Worm (Caenorhabditis elegans): ENCODE measurements around the gene pmk-2.

The pmk-2 gene

DNA sequence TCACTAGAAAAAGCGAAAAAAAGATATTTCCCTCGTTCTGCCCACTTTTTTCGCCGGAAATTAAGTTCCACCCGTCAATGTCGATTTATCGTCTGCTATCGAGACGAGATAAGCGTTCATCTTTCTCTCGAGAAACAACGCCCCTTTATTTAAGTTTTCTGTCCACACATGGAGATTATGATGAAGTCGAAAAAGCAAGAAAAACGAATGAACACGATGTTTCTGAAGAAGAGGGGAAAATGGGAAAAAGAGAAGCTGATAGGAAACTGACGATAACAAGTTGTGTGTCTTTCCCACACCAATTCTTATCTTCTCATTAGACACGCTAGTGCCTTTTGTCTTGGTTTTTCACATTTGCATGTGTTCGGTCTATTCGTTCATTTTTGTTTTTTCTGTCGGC is 31.5 kb downstream of the pmk-2 start:
- TF ChIP-seq tab-1 (GFP tag; IDR thresholded peaks at IDR 0.05) (no peak), med-1 (GFP tag; optimal IDR thresholded peaks at IDR 0.05; ENCODE audit: insufficient read depth) (no peak), ztf-29 (GFP tag; IDR thresholded peaks at IDR 0.05) (no peak), T22C8.4 (GFP tag; IDR thresholded peaks at IDR 0.05) (no peak), ztf-23 (GFP tag; IDR thresholded peaks at IDR 0.05) (no peak), cog-1 (tag; optimal IDR thresholded peaks at IDR 0.05) (no peak), klf-2 (GFP tag; conservative IDR thresholded peaks at IDR 0.05) (no peak), ref-1 (GFP tag; conservative IDR thresholded peaks at IDR 0.05) (no peak), flt-1 (GFP tag; IDR thresholded peaks at IDR 0.05) (no peak)

DNA sequence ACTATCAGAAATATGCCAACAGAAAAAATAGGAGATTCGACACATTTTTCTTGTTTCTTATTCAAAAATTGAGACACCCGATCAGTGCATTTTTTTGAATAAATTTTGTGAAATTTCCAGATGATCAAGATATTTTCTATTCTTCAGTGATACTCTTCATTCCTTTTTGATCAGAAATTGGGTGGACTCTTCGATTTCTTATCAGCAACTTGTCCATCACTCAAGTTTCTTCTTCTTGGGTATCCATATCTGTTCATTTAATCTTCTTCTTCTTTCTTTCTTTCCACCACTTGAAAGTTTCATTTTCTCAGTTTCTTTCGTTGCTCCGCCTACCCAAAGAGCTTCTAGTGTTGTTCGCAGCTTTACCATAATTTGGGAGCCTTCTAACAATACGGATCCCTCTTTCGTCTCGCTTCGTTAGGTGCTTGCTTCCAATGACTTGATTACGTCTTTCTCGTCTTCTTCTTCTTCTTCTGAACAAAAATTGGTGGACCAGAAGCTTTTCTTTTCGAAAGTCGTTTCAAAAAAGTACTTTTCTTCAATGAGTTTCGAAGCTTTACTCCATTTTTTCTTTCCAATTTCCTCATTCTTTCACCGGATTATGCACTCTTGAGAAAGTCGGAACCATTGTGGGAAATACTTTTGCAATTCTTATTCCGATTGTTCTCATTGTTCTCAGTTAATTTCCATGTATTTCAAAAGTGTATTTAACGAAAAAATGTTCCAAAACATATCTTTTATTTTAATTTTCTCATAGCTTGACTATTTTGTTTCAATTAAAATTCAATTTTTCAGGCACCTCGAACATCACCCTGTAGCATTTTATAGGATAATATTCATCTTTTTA is 32.6 kb downstream of the pmk-2 start, which contains the start of gene pct-1:
pct-1 (plus strand) TSS at position 797 of the 847 bp plus-strand sequence.
- TF ChIP-seq tab-1 (GFP tag; IDR thresholded peaks at IDR 0.05) (no peak), cog-1 (tag; optimal IDR thresholded peaks at IDR 0.05) (no peak), ztf-29 (GFP tag; IDR thresholded peaks at IDR 0.05) (no peak), ztf-23 (GFP tag; IDR thresholded peaks at IDR 0.05) (no peak), ref-1 (GFP tag; conservative IDR thresholded peaks at IDR 0.05) (no peak)

DNA sequence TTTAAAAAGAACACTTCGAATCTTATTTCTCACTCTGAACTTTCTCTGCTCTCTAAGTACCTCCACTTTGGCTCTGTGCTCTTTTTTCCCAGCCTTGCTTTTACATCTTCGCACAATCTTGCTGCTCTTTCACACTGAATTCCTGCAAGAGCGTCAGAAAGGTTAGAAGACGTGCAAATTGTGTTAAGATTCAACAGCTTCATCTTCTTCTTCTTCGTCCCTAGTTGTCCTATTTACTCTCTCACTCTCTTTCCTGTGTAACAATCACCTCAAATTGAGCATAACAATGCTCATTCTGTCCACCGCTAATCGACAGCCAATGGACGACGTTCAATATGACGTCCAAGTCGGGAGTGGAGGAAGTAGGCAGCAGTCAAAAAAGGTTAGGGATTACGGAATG is 38.1 kb downstream of the pmk-2 start:
- TF ChIP-seq flt-1 (GFP tag; IDR thresholded peaks at IDR 0.05) (no peak), tab-1 (GFP tag; IDR thresholded peaks at IDR 0.05) (no peak), ref-1 (GFP tag; conservative IDR thresholded peaks at IDR 0.05) (no peak), cog-1 (tag; optimal IDR thresholded peaks at IDR 0.05) (no peak), ztf-23 (GFP tag; IDR thresholded peaks at IDR 0.05) (no peak), med-1 (GFP tag; optimal IDR thresholded peaks at IDR 0.05; ENCODE audit: insufficient read depth) (no peak), T22C8.4 (GFP tag; IDR thresholded peaks at IDR 0.05) (no peak), klf-2 (GFP tag; conservative IDR thresholded peaks at IDR 0.05) (no peak)

DNA sequence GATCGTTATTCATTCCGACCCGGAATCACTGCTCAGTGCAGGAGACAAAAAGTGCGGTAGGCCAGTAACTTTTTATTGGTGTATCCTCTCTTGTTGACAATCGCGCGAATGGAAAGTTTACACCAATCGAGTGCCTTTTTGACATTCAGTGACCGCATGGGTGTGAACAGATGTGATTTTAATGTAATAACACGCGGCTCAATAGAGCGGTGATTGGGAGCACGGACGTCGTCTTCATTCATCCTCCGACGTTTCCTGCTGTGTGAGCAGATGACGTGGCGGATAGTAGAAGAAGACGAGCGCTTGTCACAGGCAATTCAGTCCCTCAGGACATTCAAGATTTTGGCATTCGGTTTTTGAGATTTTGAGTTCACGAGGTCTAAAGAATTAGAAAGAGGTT is 39.3 kb downstream of the pmk-2 start:
- TF ChIP-seq ref-1 (GFP tag; conservative IDR thresholded peaks at IDR 0.05) (no peak), klf-2 (GFP tag; conservative IDR thresholded peaks at IDR 0.05) (no peak), tab-1 (GFP tag; IDR thresholded peaks at IDR 0.05) (no peak)

DNA sequence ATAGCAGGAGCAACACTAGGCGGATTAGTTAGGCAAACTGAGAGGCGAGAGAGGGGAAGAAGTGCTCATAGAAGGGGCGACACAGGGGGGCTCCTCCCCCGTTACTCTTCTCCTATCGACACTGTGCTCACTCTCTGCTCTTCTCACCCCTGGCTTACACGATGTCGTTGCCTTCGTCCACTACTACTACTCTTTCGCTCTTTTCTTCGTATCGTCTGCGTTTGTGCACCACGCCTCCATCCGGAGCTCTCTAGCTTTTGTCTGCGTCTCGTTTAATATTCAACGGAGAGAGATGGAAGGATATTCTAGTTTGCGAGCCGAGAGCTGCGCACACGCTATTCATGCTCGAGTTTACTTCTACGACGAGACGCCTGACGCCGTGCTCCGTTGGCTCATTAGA is 40.0 kb downstream of the pmk-2 start:
- no peak for TF ChIP-seq klf-2 (GFP tag; conservative IDR thresholded peaks at IDR 0.05)
- no peak for TF ChIP-seq ztf-23 (GFP tag; IDR thresholded peaks at IDR 0.05)
- TF ChIP-seq med-1 (GFP tag; optimal IDR thresholded peaks at IDR 0.05; ENCODE audit: insufficient read depth), result no peak
- no peak for TF ChIP-seq ztf-29 (GFP tag; IDR thresholded peaks at IDR 0.05)
- TF ChIP-seq tab-1 (GFP tag; IDR thresholded peaks at IDR 0.05), result 0 out of 2 replicates have a peak, but pooled peaks have one; percentile 44
- TF ChIP-seq cog-1 (tag; optimal IDR thresholded peaks at IDR 0.05), result peak; percentile 6
- no peak for TF ChIP-seq ref-1 (GFP tag; conservative IDR thresholded peaks at IDR 0.05)
- TF ChIP-seq T22C8.4 (GFP tag; IDR thresholded peaks at IDR 0.05), result no peak
- peak; percentile 75; the same call in 1 of the 2 replicates for TF ChIP-seq flt-1 (GFP tag; IDR thresholded peaks at IDR 0.05)

DNA sequence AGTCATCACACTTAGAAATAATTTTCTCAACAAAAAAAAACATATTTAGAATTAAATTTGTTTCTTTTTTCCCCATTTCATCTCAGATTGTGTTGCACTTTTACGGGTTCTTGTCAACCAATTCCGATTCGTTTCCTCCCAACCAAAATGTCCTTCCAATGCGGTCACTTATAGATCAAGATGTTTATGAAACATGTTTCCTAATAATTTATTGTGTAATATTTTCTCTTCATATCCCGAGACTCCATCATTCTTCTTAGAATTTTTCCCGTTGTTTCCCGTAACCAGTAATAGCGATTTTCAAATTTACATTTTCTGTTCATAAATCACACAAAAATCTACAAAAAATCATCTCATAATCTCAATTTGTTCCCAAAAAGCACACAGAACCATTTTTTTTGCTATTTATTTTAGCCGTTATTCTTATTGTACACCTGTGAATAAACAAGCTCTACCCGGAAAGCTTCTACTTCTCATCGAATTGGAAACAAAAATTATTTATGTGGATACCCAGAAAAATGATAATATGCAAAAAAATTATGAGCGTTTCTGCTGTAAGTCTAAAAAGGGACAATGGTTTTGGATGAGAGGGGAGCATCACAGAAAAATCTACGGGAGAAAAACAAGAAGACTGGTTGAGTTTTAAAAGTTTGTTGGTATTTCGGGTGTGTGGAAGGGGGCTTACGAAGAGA is 45.3 kb downstream of the pmk-2 start:
- TF ChIP-seq ref-1 (GFP tag; conservative IDR thresholded peaks at IDR 0.05) (no peak), T22C8.4 (GFP tag; IDR thresholded peaks at IDR 0.05) (no peak), ztf-29 (GFP tag; IDR thresholded peaks at IDR 0.05) (no peak), cog-1 (tag; optimal IDR thresholded peaks at IDR 0.05) (no peak), tab-1 (GFP tag; IDR thresholded peaks at IDR 0.05) (no peak), flt-1 (GFP tag; IDR thresholded peaks at IDR 0.05) (no peak), klf-2 (GFP tag; conservative IDR thresholded peaks at IDR 0.05) (no peak), ztf-23 (GFP tag; IDR thresholded peaks at IDR 0.05) (no peak), med-1 (GFP tag; optimal IDR thresholded peaks at IDR 0.05; ENCODE audit: insufficient read depth) (no peak)

DNA sequence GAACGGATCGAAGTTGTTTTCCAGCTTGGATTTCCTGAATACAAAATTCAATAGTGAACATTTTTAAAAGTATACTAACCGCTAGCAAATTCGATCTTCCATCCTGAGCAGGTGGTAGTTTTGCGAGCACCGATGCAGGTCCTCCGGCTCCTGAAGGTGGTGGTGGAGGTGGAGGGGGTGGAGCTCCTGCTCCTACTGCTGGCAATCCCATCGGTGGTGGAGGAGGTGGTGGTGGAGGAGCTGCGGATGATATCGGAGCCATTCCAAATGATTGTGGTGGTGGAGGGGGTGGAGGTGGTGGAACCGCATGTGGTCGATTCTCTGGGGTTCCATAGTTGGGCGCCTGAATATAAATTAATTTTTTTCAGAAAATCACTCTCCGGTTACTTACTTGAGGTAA is 46.4 kb downstream of the pmk-2 start:
- TF ChIP-seq flt-1 (GFP tag; IDR thresholded peaks at IDR 0.05) (no peak), ref-1 (GFP tag; conservative IDR thresholded peaks at IDR 0.05) (no peak), tab-1 (GFP tag; IDR thresholded peaks at IDR 0.05) (no peak)

DNA sequence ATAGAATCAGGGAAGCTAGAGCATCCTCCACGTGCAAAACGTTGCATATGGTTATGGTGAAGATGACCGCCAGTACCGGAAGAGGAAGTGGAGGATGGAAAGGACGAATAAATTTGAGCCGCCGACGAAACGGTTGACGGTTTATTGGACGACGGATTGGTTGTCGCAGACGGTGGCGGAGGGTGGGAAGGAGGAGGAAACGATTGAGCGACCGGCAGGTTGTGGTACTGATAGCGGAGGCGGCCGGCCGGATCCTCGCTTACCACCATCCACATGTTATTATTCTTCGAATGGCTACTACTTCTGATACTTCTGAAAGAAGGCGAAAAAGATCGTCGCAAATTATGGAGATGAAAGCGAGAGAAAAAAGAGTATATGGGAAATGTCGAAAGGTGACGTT is 49.6 kb downstream of the pmk-2 start:
- TF ChIP-seq klf-2 (GFP tag; conservative IDR thresholded peaks at IDR 0.05) (no peak), cog-1 (tag; optimal IDR thresholded peaks at IDR 0.05) (no peak), med-1 (GFP tag; optimal IDR thresholded peaks at IDR 0.05; ENCODE audit: insufficient read depth) (no peak), ref-1 (GFP tag; conservative IDR thresholded peaks at IDR 0.05) (no peak), ztf-23 (GFP tag; IDR thresholded peaks at IDR 0.05) (no peak), flt-1 (GFP tag; IDR thresholded peaks at IDR 0.05) (no peak), ztf-29 (GFP tag; IDR thresholded peaks at IDR 0.05) (no peak), T22C8.4 (GFP tag; IDR thresholded peaks at IDR 0.05) (no peak), tab-1 (GFP tag; IDR thresholded peaks at IDR 0.05) (no peak)

Measured in whole organism, midembryonic.